Fruit fly (Drosophila melanogaster) whole organism, pupa: ENCODE results near the gene Pkc98E.
A peak's percentile ranks its signal among the peaks of the same experiment; 100 is the strongest.

Source experiments
- CG10348 ChIP-seq: fragments of 200-800 bp; sonication (Bioruptor generic); IDR thresholded peaks from 2 replicates; pipeline ENCODE4 v1.3.6; 2022; ENCODE audit warnings: missing biosample characterization, missing genetic modification characterization
- CG12605 ChIP-seq: fragments of 200-800 bp; sonication (Bioruptor generic); IDR thresholded peaks from 2 replicates; pipeline ENCODE4 v1.3.6; 2022; ENCODE audit warnings: missing biosample characterization, missing genetic modification characterization
- CG14655 ChIP-seq: fragments of 200-800 bp; sonication (Bioruptor generic); optimal IDR thresholded peaks from 3 replicates; lab custom pipeline; 2017; ENCODE audit warnings: mild to moderate bottlenecking, missing biosample characterization, missing genetic modification reagents, missing genetic modification characterization
- CG15710 ChIP-seq: fragments of 200-800 bp; sonication (Bioruptor generic); optimal IDR thresholded peaks from 2 replicates; lab custom pipeline; 2018; ENCODE audit warnings: missing biosample characterization, mild to moderate bottlenecking, missing genetic modification characterization, moderate library complexity
- CG8159 ChIP-seq: fragments of 200-800 bp; sonication (Bioruptor generic); optimal IDR thresholded peaks from 3 replicates; lab custom pipeline; 2018; ENCODE audit warnings: missing biosample characterization, mild to moderate bottlenecking, missing genetic modification characterization, moderate library complexity
- EcR ChIP-seq: fragments of 200-800 bp; sonication (Bioruptor generic); optimal IDR thresholded peaks from 3 replicates; lab custom pipeline; 2019; ENCODE audit warnings: missing biosample characterization, missing genetic modification characterization, mild to moderate bottlenecking, moderate library complexity, missing genetic modification reagents
- Ets98B ChIP-seq: fragments of 200-800 bp; sonication (Bioruptor generic); IDR thresholded peaks from 2 replicates; pipeline ENCODE4 v1.3.6; 2022; ENCODE audit warnings: missing biosample characterization, missing genetic modification characterization
- Pif1B ChIP-seq: fragments of 200-800 bp; sonication (Bioruptor generic); optimal IDR thresholded peaks from 3 replicates; lab custom pipeline; 2016; ENCODE audit warnings: missing biosample characterization, missing genetic modification characterization

dm6 chr3R:29082511-29083296 is 43.7 kb downstream of the Pkc98E start:
- peak; percentile 6 for TF ChIP-seq CG15710 (tag; lab: Kevin White, UChicago)
- TF ChIP-seq CG10348 (GFP tag; lab: Robert Waterston, UW): no peak
- TF ChIP-seq CG12605 (GFP tag; lab: Robert Waterston, UW): no peak
- TF ChIP-seq CG14655 (GFP tag; lab: Kevin White, UChicago): peak; percentile 10
- TF ChIP-seq Ets98B: no peak
- no peak for TF ChIP-seq EcR
- peak; percentile 11 for TF ChIP-seq CG8159 (tag; lab: Kevin White, UChicago)
- no peak for TF ChIP-seq Pif1B (GFP tag; lab: Kevin White, UChicago)
